Fruit fly (Drosophila melanogaster): ENCODE data around the gene CG1578.

CG1578 gene

dm6 chrX:11848507-11849264 is 32.3 kb upstream of the CG1578 start (continued):
- TF ChIP-seq CG11456 (GFP tag; IDR thresholded peaks at IDR 0.05), result no peak
- no peak for TF ChIP-seq CG31388 (GFP tag; optimal IDR thresholded peaks at IDR 0.05)
- TF ChIP-seq lbe (GFP tag; optimal IDR thresholded peaks at IDR 0.05), result no peak
- no peak for TF ChIP-seq ato (GFP tag; IDR thresholded peaks at IDR 0.05; ENCODE audit: partially characterized antibody)
- no peak for TF ChIP-seq CG18011 (GFP tag; optimal IDR thresholded peaks at IDR 0.05)
- TF ChIP-seq PHDP (tag; optimal IDR thresholded peaks at IDR 0.05), result peak; percentile 53
- no peak for TF ChIP-seq hbn (GFP tag; IDR thresholded peaks at IDR 0.05; ENCODE audit: partially characterized antibody)
- TF ChIP-seq Gsc (GFP tag; IDR thresholded peaks at IDR 0.05), result no peak
- TF ChIP-seq br (optimal IDR thresholded peaks at IDR 0.05), result no peak
- no peak for TF ChIP-seq CG4404 (GFP tag; IDR thresholded peaks at IDR 0.05)
- TF ChIP-seq CG15601 (tag; optimal IDR thresholded peaks at IDR 0.05), result no peak
- no peak for TF ChIP-seq trem (tag; optimal IDR thresholded peaks at IDR 0.05)
- 0 out of 2 replicates have a peak, but pooled peaks have one; percentile 40 for TF ChIP-seq sisA (GFP tag; IDR thresholded peaks at IDR 0.05)
- TF ChIP-seq Max (GFP tag; optimal IDR thresholded peaks at IDR 0.05), result no peak
- TF ChIP-seq ind (GFP tag; optimal IDR thresholded peaks at IDR 0.05), result peak; percentile 13
- TF ChIP-seq CG10274 (GFP tag; optimal IDR thresholded peaks at IDR 0.05), result no peak
- TF ChIP-seq Ravus (GFP tag; IDR thresholded peaks at IDR 0.05), result no peak
- no peak for TF ChIP-seq Six4 (GFP tag; optimal IDR thresholded peaks at IDR 0.05)
- no peak for TF ChIP-seq twi (tag; optimal IDR thresholded peaks at IDR 0.05)
- no peak for TF ChIP-seq sens-2 (GFP tag; IDR thresholded peaks at IDR 0.05)
- TF ChIP-seq CG33213 (GFP tag; optimal IDR thresholded peaks at IDR 0.05), result no peak
- TF ChIP-seq Hsf (GFP tag; optimal IDR thresholded peaks at IDR 0.05), result no peak
- peak; percentile 8 for TF ChIP-seq bcd (GFP tag; optimal IDR thresholded peaks at IDR 0.05)
- TF ChIP-seq zen (tag; optimal IDR thresholded peaks at IDR 0.05), result no peak
- peak; percentile 77 for TF ChIP-seq CG31441 (GFP tag; IDR thresholded peaks at IDR 0.05)
- TF ChIP-seq hth (optimal IDR thresholded peaks at IDR 0.05), result no peak
- no peak for TF ChIP-seq CG16813 (GFP tag; IDR thresholded peaks at IDR 0.05; ENCODE audit: partially characterized antibody)
- no peak for TF ChIP-seq CG1603 (tag; optimal IDR thresholded peaks at IDR 0.05)
- TF ChIP-seq CG7963 (GFP tag; IDR thresholded peaks at IDR 0.05; ENCODE audit: partially characterized antibody), result no peak
- TF ChIP-seq bsh (GFP tag; optimal IDR thresholded peaks at IDR 0.05), result peak in 1 of 2 experiments; percentile 7
- peak; percentile 40 for TF ChIP-seq CG12769 (tag; optimal IDR thresholded peaks at IDR 0.05)
- no peak for TF ChIP-seq NC2β (GFP tag; optimal IDR thresholded peaks at IDR 0.05)
- peak; percentile 45 for TF ChIP-seq CG30403 (GFP tag; optimal IDR thresholded peaks at IDR 0.05)
- TF ChIP-seq CG18262 (tag; optimal IDR thresholded peaks at IDR 0.05), result peak; percentile 57
- TF ChIP-seq ken (GFP tag; IDR thresholded peaks at IDR 0.05), result 0 out of 3 replicates have a peak, but pooled peaks have one; percentile 10
- no peak for TF ChIP-seq klu (GFP tag; IDR thresholded peaks at IDR 0.05)
- TF ChIP-seq CG33557 (GFP tag; optimal IDR thresholded peaks at IDR 0.05), result no peak
- TF ChIP-seq CG11723 (GFP tag; optimal IDR thresholded peaks at IDR 0.05), result no peak
- TF ChIP-seq slbo (GFP tag; IDR thresholded peaks at IDR 0.05), result peak; percentile 57
- TF ChIP-seq CG4424 (GFP tag; optimal IDR thresholded peaks at IDR 0.05), result peak; percentile 25
- no peak for TF ChIP-seq pan (optimal IDR thresholded peaks at IDR 0.05)
- TF ChIP-seq pan (GFP tag; optimal IDR thresholded peaks at IDR 0.05 in 1 of 2, IDR thresholded peaks at IDR 0.05 in 1 of 2), result peak in 1 of 2 experiments; percentile 52
- TF ChIP-seq CG7271 (tag; optimal IDR thresholded peaks at IDR 0.05), result no peak
- TF ChIP-seq CG15514 (GFP tag; optimal IDR thresholded peaks at IDR 0.05), result peak; percentile 7
- TF ChIP-seq Lpt (GFP tag; optimal IDR thresholded peaks at IDR 0.05), result no peak
- TF ChIP-seq CG18764 (GFP tag; optimal IDR thresholded peaks at IDR 0.05), result no peak
- TF ChIP-seq CG3995 (GFP tag; optimal IDR thresholded peaks at IDR 0.05), result no peak
- TF ChIP-seq az2 (GFP tag; optimal IDR thresholded peaks at IDR 0.05), result peak; percentile 25
- no peak for TF ChIP-seq Hr78 (GFP tag; optimal IDR thresholded peaks at IDR 0.05)
- no peak for TF ChIP-seq CG13287 (GFP tag; IDR thresholded peaks at IDR 0.05; ENCODE audit: partially characterized antibody)

All from whole organism, embryonic.